Fruit fly (Drosophila melanogaster) whole organism, pupa: ENCODE data around the gene CG15141.

ENCODE experiments used
- CG12605 ChIP-seq: fragments of 200-800 bp; sonication (Bioruptor generic); IDR thresholded peaks from 2 replicates; pipeline ENCODE4 v1.3.6; 2022; ENCODE audit warnings: missing biosample characterization, missing genetic modification characterization
- CG17806 ChIP-seq: fragments of 200-800 bp; sonication (Bioruptor generic); optimal IDR thresholded peaks from 2 replicates; lab custom pipeline; 2018; ENCODE audit warnings: missing biosample characterization, mild to moderate bottlenecking, missing genetic modification characterization, moderate library complexity
- rn ChIP-seq: fragments of 200-800 bp; sonication (Bioruptor generic); IDR thresholded peaks from 2 replicates; pipeline ENCODE4 v1.3.6; 2022; ENCODE audit warnings: missing biosample characterization, missing genetic modification characterization

dm6 chr2L:17425412-17425811, 15.0 kb downstream of the CG15141 start:
- no peak for TF ChIP-seq CG17806 (tag; lab: Kevin White, UChicago)
- TF ChIP-seq CG12605 (GFP tag; lab: Robert Waterston, UW) = no peak
- TF ChIP-seq rn = no peak
